Worm (Caenorhabditis elegans): Measurements from ENCODE around the gene T03F6.10.

Gene T03F6.10

DNA sequence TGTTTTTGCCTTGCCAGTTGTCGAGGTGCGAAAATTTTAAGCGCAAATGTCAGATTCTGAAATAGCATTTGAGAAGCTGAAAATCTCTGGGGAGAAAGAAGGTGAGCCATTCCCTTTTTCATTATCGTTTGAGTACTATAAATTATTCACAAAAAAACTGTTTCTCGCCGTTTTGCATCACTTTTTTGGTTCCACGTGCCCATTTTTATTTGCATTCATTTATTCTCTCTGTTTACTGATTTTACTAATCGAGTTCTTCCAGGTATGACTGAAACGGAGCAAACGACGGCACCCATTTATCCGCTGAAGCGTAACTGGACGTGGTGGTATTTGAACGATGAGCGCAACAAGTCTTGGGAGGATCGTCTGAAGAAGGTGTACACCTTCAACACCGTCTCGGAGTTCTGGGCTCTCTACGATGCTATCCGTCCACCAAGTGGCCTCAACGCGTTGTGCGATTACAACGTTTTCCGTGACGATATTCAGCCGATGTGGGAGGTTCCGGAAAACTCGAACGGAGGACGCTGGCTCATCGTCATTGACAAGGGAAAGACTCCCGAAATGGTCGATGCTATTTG, 34.5 kb downstream of the T03F6.10 start:
- TF ChIP-seq egl-27 (tag; optimal IDR thresholded peaks at IDR 0.05), result no peak
- no peak for TF ChIP-seq efl-1 (optimal IDR thresholded peaks at IDR 0.05)
- peak in 1 of 2 experiments; percentile 58 for TF ChIP-seq efl-1 (GFP tag; optimal IDR thresholded peaks at IDR 0.05 in 1 of 2)

DNA sequence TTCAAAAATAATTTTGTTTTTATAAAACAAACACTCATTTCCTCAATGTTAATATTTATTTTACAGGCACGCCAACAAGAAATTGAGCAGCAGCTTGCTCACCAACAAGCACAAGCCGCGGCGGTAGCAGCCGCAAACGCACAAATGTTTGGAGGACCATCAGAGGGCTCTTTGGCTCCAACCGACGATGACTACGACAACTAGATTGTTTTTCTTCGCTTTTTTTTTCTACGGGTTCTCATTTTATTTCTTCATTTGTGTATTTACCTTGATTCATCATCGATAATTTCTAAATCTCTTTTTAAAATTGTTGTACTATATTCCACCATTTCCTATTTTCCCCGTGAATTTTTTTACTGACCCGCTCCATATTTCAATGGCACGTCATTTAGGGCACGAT, 35.0 kb downstream of the T03F6.10 start, which contains the start of gene ife-1:
Gene ife-1, plus strand, starts transcription at position 301 of the 400 bp plus-strand sequence.
- TF ChIP-seq nhr-77 (tag; optimal IDR thresholded peaks at IDR 0.05) (no peak), ama-1 (optimal IDR thresholded peaks at IDR 0.05) (no peak), fkh-8 (tag; optimal IDR thresholded peaks at IDR 0.05) (no peak), unc-62 (GFP tag; optimal IDR thresholded peaks at IDR 0.05) (no peak), dpl-1 (GFP tag; optimal IDR thresholded peaks at IDR 0.05) (no peak), unc-130 (tag; optimal IDR thresholded peaks at IDR 0.05) (no peak), fkh-10 (GFP tag; optimal IDR thresholded peaks at IDR 0.05) (no peak), nhr-11 (tag; optimal IDR thresholded peaks at IDR 0.05) (no peak)

DNA sequence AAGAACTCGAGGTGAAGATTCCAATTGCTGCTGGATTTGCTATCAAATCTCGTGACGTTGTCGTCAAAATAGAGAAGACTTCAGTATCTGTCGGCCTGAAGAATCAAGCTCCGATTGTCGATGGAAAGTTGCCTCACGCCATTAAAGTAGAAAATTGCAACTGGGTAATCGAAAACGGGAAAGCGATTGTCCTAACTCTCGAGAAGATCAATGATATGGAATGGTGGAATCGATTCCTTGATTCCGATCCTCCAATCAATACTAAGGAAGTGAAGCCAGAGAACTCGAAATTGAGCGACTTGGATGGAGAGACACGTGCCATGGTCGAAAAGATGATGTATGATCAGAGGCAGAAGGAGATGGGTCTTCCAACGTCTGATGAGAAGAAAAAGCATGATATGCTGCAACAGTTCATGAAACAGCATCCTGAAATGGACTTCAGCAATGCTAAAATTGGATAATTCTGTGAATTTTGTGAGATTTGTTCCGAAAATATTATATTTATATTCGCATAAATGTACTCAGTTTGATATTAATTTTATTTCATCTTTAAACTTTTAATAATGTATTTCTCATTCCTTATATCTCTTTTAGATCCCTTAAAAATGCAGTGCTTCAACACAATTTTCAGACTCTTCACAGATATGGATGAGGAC, 35.9 kb downstream of the T03F6.10 start, which contains the start of gene dro-1:
Gene dro-1, plus strand, starts transcription at position 606 of the 656 bp plus-strand sequence.
- TF ChIP-seq fkh-8 (tag; optimal IDR thresholded peaks at IDR 0.05) (no peak), swsn-7 (tag; optimal IDR thresholded peaks at IDR 0.05) (no peak), nhr-90 (tag; optimal IDR thresholded peaks at IDR 0.05; ENCODE audit: poor library complexity) (no peak), unc-62 (GFP tag; optimal IDR thresholded peaks at IDR 0.05) (no peak), nhr-12 (tag; optimal IDR thresholded peaks at IDR 0.05) (no peak), unc-130 (tag; optimal IDR thresholded peaks at IDR 0.05) (no peak), zip-4 (GFP tag; optimal IDR thresholded peaks at IDR 0.05) (no peak), lin-39 (tag; optimal IDR thresholded peaks at IDR 0.05) (no peak), nhr-19 (GFP tag; conservative IDR thresholded peaks at IDR 0.05) (no peak)

DNA sequence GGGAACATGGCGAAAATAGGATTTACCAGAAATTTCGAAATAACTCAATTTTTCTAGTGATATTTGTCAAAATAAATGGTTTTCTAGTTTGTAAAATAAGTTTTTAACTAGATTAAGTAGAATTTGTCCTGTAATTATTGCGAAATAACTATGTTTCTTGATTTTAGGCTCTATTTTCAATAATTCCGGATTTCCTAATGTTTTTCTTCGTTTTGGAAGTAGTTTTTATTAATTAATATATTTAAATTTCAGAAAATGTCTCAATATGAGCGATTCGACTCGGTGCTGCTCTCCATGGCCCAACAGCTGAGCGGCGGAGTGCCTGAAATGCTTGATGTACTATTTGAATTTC, 36.9 kb downstream of the T03F6.10 start, which contains the start of gene nud-1:
Gene nud-1, plus strand, starts transcription at position 253 of the 352 bp plus-strand sequence.
- TF ChIP-seq ceh-8 (GFP tag; optimal IDR thresholded peaks at IDR 0.05) (no peak), unc-30 (tag; optimal IDR thresholded peaks at IDR 0.05) (no peak), nhr-237 (tag; optimal IDR thresholded peaks at IDR 0.05) (no peak), mdl-1 (tag; optimal IDR thresholded peaks at IDR 0.05) (no peak), alr-1 (tag; optimal IDR thresholded peaks at IDR 0.05; ENCODE audit: borderline replicate concordance) (no peak), fos-1 (tag; optimal IDR thresholded peaks at IDR 0.05) (no peak), unc-86 (tag; optimal IDR thresholded peaks at IDR 0.05) (no peak), nhr-90 (tag; optimal IDR thresholded peaks at IDR 0.05; ENCODE audit: poor library complexity) (no peak), ets-5 (GFP tag; IDR thresholded peaks at IDR 0.05) (no peak), lin-15B (tag; optimal IDR thresholded peaks at IDR 0.05) (no peak), isw-1 (GFP tag; IDR thresholded peaks at IDR 0.05) (no peak), mab-9 (GFP tag; IDR thresholded peaks at IDR 0.05) (no peak), lin-13 (GFP tag; optimal IDR thresholded peaks at IDR 0.05) (no peak), sup-37 (GFP tag; optimal IDR thresholded peaks at IDR 0.05) (no peak), lsy-2 (tag; optimal IDR thresholded peaks at IDR 0.05) (no peak), aly-2 (tag; optimal IDR thresholded peaks at IDR 0.05) (no peak), nhr-76 (tag; optimal IDR thresholded peaks at IDR 0.05) (no peak)

DNA sequence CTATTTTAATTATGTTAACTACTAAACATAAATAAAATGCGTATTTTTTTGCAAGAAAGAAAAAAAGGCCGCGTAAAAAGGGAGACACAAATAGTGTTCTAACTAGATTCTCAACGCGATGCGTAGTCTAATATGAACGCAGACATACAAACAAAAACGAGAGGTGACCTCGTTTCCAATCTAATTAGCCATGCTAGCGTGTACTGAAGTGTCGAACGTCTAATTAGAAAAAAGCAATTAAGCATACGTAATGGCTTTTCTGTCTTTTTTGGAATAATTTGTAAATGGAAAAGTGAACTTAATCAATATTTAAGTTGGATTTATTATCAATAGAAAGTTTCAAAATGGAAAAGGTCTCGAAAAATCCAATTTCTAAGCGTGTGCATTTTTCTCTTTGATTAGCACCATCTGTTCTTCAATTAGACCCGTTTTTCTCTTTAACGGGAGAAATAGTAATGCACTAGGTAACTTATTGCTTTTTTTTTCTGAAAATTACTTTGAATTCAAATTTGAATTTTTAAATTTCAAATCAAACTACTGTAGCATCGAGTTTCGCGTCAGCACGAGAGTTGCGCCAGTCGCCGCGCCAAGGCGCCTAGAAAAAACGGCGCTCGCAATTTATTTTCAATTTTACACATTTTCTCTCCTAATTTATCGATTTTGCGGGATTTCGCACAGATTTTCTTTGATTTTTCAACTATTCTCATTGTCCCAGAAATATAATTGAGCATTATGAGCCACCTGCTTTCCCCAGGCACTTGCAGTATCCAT, 37.5 kb downstream of the T03F6.10 start:
- TF ChIP-seq grh-1 (GFP tag; IDR thresholded peaks at IDR 0.05) (no peak), nhr-12 (tag; optimal IDR thresholded peaks at IDR 0.05) (no peak), mab-9 (GFP tag; IDR thresholded peaks at IDR 0.05) (no peak), C34B4.2 (tag; optimal IDR thresholded peaks at IDR 0.05) (no peak), mef-2 (tag; optimal IDR thresholded peaks at IDR 0.05) (no peak), blmp-1 (tag; optimal IDR thresholded peaks at IDR 0.05) (peak; percentile 17), ceh-82 (tag; optimal IDR thresholded peaks at IDR 0.05) (peak in 1 of 3 experiments; percentile 3), vab-15 (tag; optimal IDR thresholded peaks at IDR 0.05) (no peak), efl-1 (optimal IDR thresholded peaks at IDR 0.05) (peak; percentile 18 to 70), efl-1 (GFP tag; optimal IDR thresholded peaks at IDR 0.05 in 1 of 2) (peak; percentile 77 to 98), C16A3.4 (tag; optimal IDR thresholded peaks at IDR 0.05) (no peak), aha-1 (tag; optimal IDR thresholded peaks at IDR 0.05) (no peak), snu-23 (GFP tag; optimal IDR thresholded peaks at IDR 0.05) (peak; percentile 44), ceh-63 (GFP tag; optimal IDR thresholded peaks at IDR 0.05) (no peak), rnt-1 (tag; optimal IDR thresholded peaks at IDR 0.05) (peak; percentile 24), lin-39 (tag; optimal IDR thresholded peaks at IDR 0.05) (no peak)
